Fruit fly (Drosophila melanogaster): Measurements from ENCODE around the gene Mipp1.
A peak's percentile ranks its signal among the peaks of the same experiment; 100 is the strongest.

Gene Mipp1

DNA sequence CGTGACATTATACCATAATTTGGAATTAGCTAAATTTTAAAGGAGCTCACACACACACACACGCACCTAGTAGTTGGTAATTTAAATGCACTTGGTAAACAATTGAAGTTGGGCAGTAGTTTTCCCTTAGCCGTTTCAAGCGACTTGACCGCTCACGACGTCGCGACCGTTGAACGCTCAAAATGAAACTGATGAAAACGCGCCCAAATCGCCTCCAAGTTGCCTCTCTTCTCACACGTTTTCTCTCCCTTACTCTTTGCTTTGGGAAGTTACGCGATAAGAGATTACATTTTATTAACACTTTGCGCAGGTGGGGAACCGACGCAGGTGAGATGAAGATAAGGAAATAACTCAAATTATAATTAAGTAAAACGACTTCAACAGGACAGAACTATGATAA is 926 bp downstream of the Mipp1 start (continued):
- TF ChIP-seq Mad (GFP tag; optimal IDR thresholded peaks at IDR 0.05) (no peak), crp (GFP tag; optimal IDR thresholded peaks at IDR 0.05) (no peak), Antp (GFP tag; optimal IDR thresholded peaks at IDR 0.05) (no peak), CG4820 (GFP tag; optimal IDR thresholded peaks at IDR 0.05) (no peak), CG8944 (GFP tag; optimal IDR thresholded peaks at IDR 0.05) (no peak), Adf1 (GFP tag; IDR thresholded peaks at IDR 0.05) (no peak; the same call in 1 of the 2 replicates), ERR (GFP tag; optimal IDR thresholded peaks at IDR 0.05) (no peak), Optix (GFP tag; IDR thresholded peaks at IDR 0.05) (no peak), fd102C (GFP tag; optimal IDR thresholded peaks at IDR 0.05) (no peak), bcd (GFP tag; optimal IDR thresholded peaks at IDR 0.05) (no peak), CG14860 (GFP tag; IDR thresholded peaks at IDR 0.05; ENCODE audit: partially characterized antibody) (no peak), sima (GFP tag; optimal IDR thresholded peaks at IDR 0.05) (no peak), Aef1 (GFP tag; IDR thresholded peaks at IDR 0.05) (no peak), ap (GFP tag; IDR thresholded peaks at IDR 0.05) (no peak), tna (GFP tag; IDR thresholded peaks at IDR 0.05; ENCODE audit: partially characterized antibody) (no peak), hbn (GFP tag; IDR thresholded peaks at IDR 0.05; ENCODE audit: partially characterized antibody) (no peak), slou (GFP tag; optimal IDR thresholded peaks at IDR 0.05) (no peak), tll (GFP tag; optimal IDR thresholded peaks at IDR 0.05) (no peak), CG10654 (GFP tag; optimal IDR thresholded peaks at IDR 0.05) (no peak), gt (GFP tag; IDR thresholded peaks at IDR 0.05) (no peak), CG12219 (GFP tag; optimal IDR thresholded peaks at IDR 0.05) (no peak), CG6765 (GFP tag; optimal IDR thresholded peaks at IDR 0.05) (no peak), CG12391 (tag; optimal IDR thresholded peaks at IDR 0.05) (no peak), Dfd (GFP tag; optimal IDR thresholded peaks at IDR 0.05) (no peak), CG2202 (tag; optimal IDR thresholded peaks at IDR 0.05) (no peak), exex (tag; optimal IDR thresholded peaks at IDR 0.05) (no peak), slbo (GFP tag; IDR thresholded peaks at IDR 0.05) (no peak), ranshi (GFP tag; IDR thresholded peaks at IDR 0.05) (no peak), salm (tag; optimal IDR thresholded peaks at IDR 0.05) (no peak), HmgD (GFP tag; optimal IDR thresholded peaks at IDR 0.05) (no peak), CG1024 (GFP tag; IDR thresholded peaks at IDR 0.05) (no peak), CG31224 (GFP tag; IDR thresholded peaks at IDR 0.05) (no peak), CG13287 (GFP tag; IDR thresholded peaks at IDR 0.05; ENCODE audit: partially characterized antibody) (peak; percentile 23; the same call in 1 of the 2 replicates), lola (GFP tag; optimal IDR thresholded peaks at IDR 0.05) (no peak), CG6654 (GFP tag; optimal IDR thresholded peaks at IDR 0.05) (no peak), Six4 (GFP tag; optimal IDR thresholded peaks at IDR 0.05) (no peak), Side (GFP tag; optimal IDR thresholded peaks at IDR 0.05) (no peak), Atf-2 (GFP tag; optimal IDR thresholded peaks at IDR 0.05) (no peak), Hr3 (GFP tag; optimal IDR thresholded peaks at IDR 0.05) (no peak), CG9932 (GFP tag; IDR thresholded peaks at IDR 0.05) (no peak), CG31365 (tag; optimal IDR thresholded peaks at IDR 0.05) (no peak), B-H2 (GFP tag; optimal IDR thresholded peaks at IDR 0.05) (no peak), dimm (GFP tag; IDR thresholded peaks at IDR 0.05) (no peak), disco-r (GFP tag; optimal IDR thresholded peaks at IDR 0.05) (no peak), NfI (GFP tag; optimal IDR thresholded peaks at IDR 0.05) (no peak), CG15073 (GFP tag; optimal IDR thresholded peaks at IDR 0.05) (no peak), HmgZ (tag; optimal IDR thresholded peaks at IDR 0.05) (peak; percentile 28), CG10959 (GFP tag; IDR thresholded peaks at IDR 0.05) (no peak), CG33213 (GFP tag; optimal IDR thresholded peaks at IDR 0.05) (no peak), CG13624 (GFP tag; optimal IDR thresholded peaks at IDR 0.05) (no peak), pita (GFP tag; optimal IDR thresholded peaks at IDR 0.05) (no peak), pb (GFP tag; optimal IDR thresholded peaks at IDR 0.05) (no peak)
